Worm (Caenorhabditis elegans) whole organism, L4/young adult: Measurements from ENCODE around the gene mtr-4.
"Not testable (repeated sequence)": the region's sequence is repeated elsewhere in the genome, so short reads cannot be mapped to it uniquely, and the experiment has no call there.

Experiments
- W03F9.2 ChIP-seq: fragments of 150-350 bp; optimal IDR thresholded peaks from 2 replicates; lab custom pipeline; 2014; ENCODE audit warnings: missing biosample characterization, missing genetic modification characterization
- dao-5 ChIP-seq: sonication (generic microtip); optimal IDR thresholded peaks from 2 replicates; lab custom pipeline; 2016; ENCODE audit warnings: missing genotype, missing genetic modification characterization, moderate library complexity, missing compliant biosample characterization
- him-1 ChIP-seq: sonication (generic microtip); optimal IDR thresholded peaks from 2 replicates; lab custom pipeline; 2016; ENCODE audit warnings: missing genotype, missing genetic modification reagents, missing genetic modification characterization, missing compliant biosample characterization

mtr-4 gene

ce11 chrIV:9803544-9803943 lies 21.9 kb upstream of the mtr-4 start:
- TF ChIP-seq him-1 (tag; lab: Kevin White, UChicago) (no peak), W03F9.2 (tag; lab: Kevin White, UChicago) (peak; percentile 25)

- no peak for TF ChIP-seq dao-5 (tag; lab: Kevin White, UChicago)
- no peak for TF ChIP-seq W03F9.2 (tag; lab: Kevin White, UChicago)
- no peak for TF ChIP-seq him-1 (tag; lab: Kevin White, UChicago)
Observed at ce11 chrIV:9810633-9811032, 14.9 kb upstream of the mtr-4 start, which contains the start of gene dct-15. Gene dct-15 (minus strand): TSS chrIV:9810733.

- TF ChIP-seq W03F9.2 (tag; lab: Kevin White, UChicago) (no peak), dao-5 (tag; lab: Kevin White, UChicago) (no peak), him-1 (tag; lab: Kevin White, UChicago) (no peak)
Observed at ce11 chrIV:9811487-9811886, 14.0 kb upstream of the mtr-4 start.

- no peak for TF ChIP-seq him-1 (tag; lab: Kevin White, UChicago)
- TF ChIP-seq W03F9.2 (tag; lab: Kevin White, UChicago) = no peak
- no peak for TF ChIP-seq dao-5 (tag; lab: Kevin White, UChicago)
Observed at ce11 chrIV:9815432-9815831, 10.1 kb upstream of the mtr-4 start, which contains the start of gene egl-20. Gene egl-20 (minus strand): TSS chrIV:9815532.

- TF ChIP-seq him-1 (tag; lab: Kevin White, UChicago) (no peak), W03F9.2 (tag; lab: Kevin White, UChicago) (no peak), dao-5 (tag; lab: Kevin White, UChicago) (no peak)
Observed at ce11 chrIV:9821621-9822020, 3.9 kb upstream of the mtr-4 start, which contains the start of gene col-123. Gene col-123 (plus strand): TSS chrIV:9821921.

- TF ChIP-seq dao-5 (tag; lab: Kevin White, UChicago) (no peak), him-1 (tag; lab: Kevin White, UChicago) (no peak), W03F9.2 (tag; lab: Kevin White, UChicago) (no peak)
Observed at ce11 chrIV:9822585-9822984, 2.9 kb upstream of the mtr-4 start.

- TF ChIP-seq dao-5 (tag; lab: Kevin White, UChicago) = no peak
- TF ChIP-seq W03F9.2 (tag; lab: Kevin White, UChicago) = no peak
- TF ChIP-seq him-1 (tag; lab: Kevin White, UChicago) = no peak
Observed at ce11 chrIV:9824480-9824879, 1.0 kb upstream of the mtr-4 start, which contains the start of gene catp-6. Gene catp-6 (minus strand): TSS chrIV:9824580.

ce11 chrIV:9832586-9832985 lies 7.1 kb downstream of the mtr-4 start, which contains the start of gene kin-21:
Gene kin-21 (plus strand): TSS chrIV:9832886.
- TF ChIP-seq dao-5 (tag; lab: Kevin White, UChicago) (no peak), W03F9.2 (tag; lab: Kevin White, UChicago) (no peak)

ce11 chrIV:9833337-9833736 lies 7.8 kb downstream of the mtr-4 start:
- TF ChIP-seq him-1 (tag; lab: Kevin White, UChicago) (no peak), dao-5 (tag; lab: Kevin White, UChicago) (no peak), W03F9.2 (tag; lab: Kevin White, UChicago) (no peak)

ce11 chrIV:9836317-9836716 lies 10.8 kb downstream of the mtr-4 start, which contains the start of gene msp-81:
Gene msp-81 (minus strand): TSS chrIV:9836417.
- TF ChIP-seq dao-5 (tag; lab: Kevin White, UChicago) (no peak), W03F9.2 (tag; lab: Kevin White, UChicago) (no peak), him-1 (tag; lab: Kevin White, UChicago) (no peak)

- not testable (repeated sequence) for TF ChIP-seq dao-5, W03F9.2, him-1 (tag; lab: Kevin White, UChicago)
Observed at ce11 chrIV:9837349-9837748, 11.9 kb downstream of the mtr-4 start, which contains the start of gene msp-10. Gene msp-10 (plus strand): TSS chrIV:9837649.

ce11 chrIV:9840984-9841590 lies 15.6 kb downstream of the mtr-4 start, which contains the start of the genes kin-24 and msp-56:
Gene kin-24 (minus strand): TSS chrIV:9841084.
Gene msp-56 (plus strand): TSS chrIV:9841540.
- TF ChIP-seq him-1 (tag; lab: Kevin White, UChicago) (no peak), W03F9.2 (tag; lab: Kevin White, UChicago) (no peak), dao-5 (tag; lab: Kevin White, UChicago) (no peak)

- TF ChIP-seq him-1 (tag; lab: Kevin White, UChicago) = no peak
- TF ChIP-seq dao-5 (tag; lab: Kevin White, UChicago) = no peak
- TF ChIP-seq W03F9.2 (tag; lab: Kevin White, UChicago) = no peak
Observed at ce11 chrIV:9842071-9842470, 16.6 kb downstream of the mtr-4 start, which contains the start of gene K07F5.17. Gene K07F5.17 (plus strand): TSS chrIV:9842371.

ce11 chrIV:9843760-9844159 lies 18.3 kb downstream of the mtr-4 start, which contains the start of gene nspd-2:
Gene nspd-2 (plus strand): TSS chrIV:9844060.
- TF ChIP-seq W03F9.2 (tag; lab: Kevin White, UChicago) = no peak
- TF ChIP-seq dao-5 (tag; lab: Kevin White, UChicago) = no peak
- no peak for TF ChIP-seq him-1 (tag; lab: Kevin White, UChicago)
